Worm (Caenorhabditis elegans): ENCODE results near the gene rnr-1.
A peak's percentile ranks its signal among the peaks of the same experiment; 100 is the strongest.

rnr-1 gene

ce11 chrIII:9237626-9238025 is 9.0 kb upstream of the rnr-1 start:
- TF ChIP-seq pha-4 (tag; optimal IDR thresholded peaks at IDR 0.05), result peak; percentile 2
- TF ChIP-seq nfya-1 (tag; optimal IDR thresholded peaks at IDR 0.05; ENCODE audit: insufficient read depth), result no peak
- peak; percentile 42 for TF ChIP-seq elt-2 (tag; optimal IDR thresholded peaks at IDR 0.05)
- TF ChIP-seq pqm-1 (tag; optimal IDR thresholded peaks at IDR 0.05), result peak; percentile 11

DNA sequence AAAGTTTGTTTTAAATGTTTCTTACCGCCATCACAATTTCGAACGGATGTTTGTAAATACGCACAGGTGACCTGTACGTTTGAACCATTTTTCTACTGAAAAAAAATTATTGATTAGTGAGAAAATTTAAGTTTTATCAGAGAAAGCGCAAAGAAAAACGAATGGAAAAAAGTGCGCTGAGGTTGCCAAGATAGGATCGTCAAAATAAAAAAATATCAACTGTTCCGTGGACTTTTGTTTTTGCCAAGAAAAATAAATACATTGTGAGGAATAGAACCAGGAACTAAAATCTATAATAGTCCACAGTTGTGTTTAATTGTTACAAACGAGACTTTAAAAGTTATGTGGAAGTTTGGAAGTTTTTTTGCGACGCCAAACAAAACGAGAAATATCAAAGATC is 7.6 kb upstream of the rnr-1 start, which contains the start of gene T23G5.2:
Gene T23G5.2 (minus strand): TSS at position 101 of the 400 bp plus-strand sequence.
- TF ChIP-seq ceh-16 (tag; optimal IDR thresholded peaks at IDR 0.05) (no peak), pha-4 (tag; optimal IDR thresholded peaks at IDR 0.05) (no peak), ama-1 (optimal IDR thresholded peaks at IDR 0.05) (no peak), mml-1 (tag; optimal IDR thresholded peaks at IDR 0.05) (no peak), nhr-11 (tag; optimal IDR thresholded peaks at IDR 0.05) (no peak), lin-39 (tag; optimal IDR thresholded peaks at IDR 0.05) (no peak), aly-2 (tag; optimal IDR thresholded peaks at IDR 0.05) (no peak), daf-12 (tag; optimal IDR thresholded peaks at IDR 0.05) (no peak), jun-1 (tag; optimal IDR thresholded peaks at IDR 0.05) (no peak), ceh-28 (tag; optimal IDR thresholded peaks at IDR 0.05) (no peak), egl-27 (tag; optimal IDR thresholded peaks at IDR 0.05) (no peak), nhr-43 (tag; optimal IDR thresholded peaks at IDR 0.05; ENCODE audit: poor library complexity, severe bottlenecking) (no peak), tbx-2 (tag; optimal IDR thresholded peaks at IDR 0.05) (no peak), nhr-25 (tag; optimal IDR thresholded peaks at IDR 0.05) (no peak)

ce11 chrIII:9231173-9231572 is 2.6 kb upstream of the rnr-1 start, which contains the start of gene T23G5.3:
Gene T23G5.3, minus strand, starts transcription at chrIII:9231273.
- TF ChIP-seq egl-5 (tag; optimal IDR thresholded peaks at IDR 0.05) (no peak), unc-39 (tag; optimal IDR thresholded peaks at IDR 0.05) (no peak), lin-39 (tag; optimal IDR thresholded peaks at IDR 0.05) (no peak)

DNA sequence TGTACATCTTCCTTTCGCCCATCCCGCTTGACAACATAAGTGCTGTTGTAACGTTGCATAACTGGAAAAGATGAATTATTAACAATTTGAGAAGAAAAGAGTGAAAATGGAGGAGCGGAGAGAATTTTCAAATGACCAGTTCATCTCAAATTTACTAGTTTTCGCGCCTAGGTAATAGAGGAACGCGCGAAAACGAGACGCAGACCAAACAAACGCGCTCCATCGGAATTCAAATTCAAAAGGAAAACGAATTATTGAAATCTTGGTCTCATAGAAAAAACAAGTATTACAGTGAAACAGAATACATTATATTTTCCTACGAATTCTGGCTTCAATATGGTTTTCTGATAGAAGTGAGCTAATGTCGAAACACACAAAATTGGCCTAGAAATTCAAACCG is 408 bp downstream of the rnr-1 start:
- peak; percentile 13 for TF ChIP-seq pqm-1 (tag; optimal IDR thresholded peaks at IDR 0.05)
- no peak for TF ChIP-seq mml-1 (tag; optimal IDR thresholded peaks at IDR 0.05)
- peak; percentile 60 for TF ChIP-seq nfya-1 (tag; optimal IDR thresholded peaks at IDR 0.05; ENCODE audit: insufficient read depth)
- TF ChIP-seq nhr-237 (tag; optimal IDR thresholded peaks at IDR 0.05), result no peak
- peak; percentile 85 for TF ChIP-seq pha-4 (tag; optimal IDR thresholded peaks at IDR 0.05)
- TF ChIP-seq nhr-12 (tag; optimal IDR thresholded peaks at IDR 0.05), result no peak
- no peak for TF ChIP-seq nhr-23 (tag; optimal IDR thresholded peaks at IDR 0.05)
- peak; percentile 48 for TF ChIP-seq nhr-25 (tag; optimal IDR thresholded peaks at IDR 0.05)
- TF ChIP-seq elt-2 (tag; optimal IDR thresholded peaks at IDR 0.05), result peak; percentile 10
- no peak for TF ChIP-seq lsy-12 (tag; optimal IDR thresholded peaks at IDR 0.05)
- peak; percentile 67 for TF ChIP-seq lin-15B (tag; optimal IDR thresholded peaks at IDR 0.05)
- peak; percentile 5 for TF ChIP-seq lin-39 (tag; optimal IDR thresholded peaks at IDR 0.05)

DNA sequence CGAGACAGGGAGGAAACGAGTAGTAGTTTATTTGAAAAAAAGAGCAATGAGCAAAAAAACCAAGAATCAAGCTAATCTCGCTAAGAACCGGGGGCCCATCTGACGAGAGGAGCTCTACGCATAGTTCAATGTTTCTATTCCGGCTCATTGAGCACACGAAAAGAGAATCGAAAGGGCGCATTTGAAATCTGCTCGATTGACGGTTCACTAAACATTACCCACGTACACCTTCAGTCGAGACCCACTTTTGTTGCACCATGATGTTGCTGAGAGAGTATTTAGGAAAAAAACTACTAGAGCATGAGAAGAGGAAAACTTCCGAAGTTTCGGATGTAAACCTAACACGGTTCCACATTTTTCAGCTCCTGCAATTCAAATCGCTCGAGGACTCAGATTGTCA is 3.6 kb downstream of the rnr-1 start:
- TF ChIP-seq elt-2 (tag; optimal IDR thresholded peaks at IDR 0.05) (no peak), elt-1 (tag; optimal IDR thresholded peaks at IDR 0.05) (no peak)

ce11 chrIII:9215367-9215766 is 13.2 kb downstream of the rnr-1 start, which contains the start of gene npr-29:
Gene npr-29, minus strand, starts transcription at chrIII:9215467.
- TF ChIP-seq nfya-1 (tag; optimal IDR thresholded peaks at IDR 0.05; ENCODE audit: insufficient read depth), result no peak
- no peak for TF ChIP-seq hmg-11 (tag; optimal IDR thresholded peaks at IDR 0.05)
- TF ChIP-seq nhr-76 (tag; optimal IDR thresholded peaks at IDR 0.05), result no peak
- TF ChIP-seq unc-62 (GFP tag; optimal IDR thresholded peaks at IDR 0.05), result no peak
- TF ChIP-seq elt-1 (tag; optimal IDR thresholded peaks at IDR 0.05), result no peak
- no peak for TF ChIP-seq nhr-43 (tag; optimal IDR thresholded peaks at IDR 0.05; ENCODE audit: poor library complexity, severe bottlenecking)
- no peak for TF ChIP-seq nhr-28 (tag; optimal IDR thresholded peaks at IDR 0.05)
- no peak for TF ChIP-seq unc-39 (tag; optimal IDR thresholded peaks at IDR 0.05)
- no peak for TF ChIP-seq nhr-25 (tag; optimal IDR thresholded peaks at IDR 0.05)
- TF ChIP-seq lin-39 (tag; optimal IDR thresholded peaks at IDR 0.05), result no peak
- no peak for TF ChIP-seq ceh-82 (tag; optimal IDR thresholded peaks at IDR 0.05)
- no peak for TF ChIP-seq nhr-23 (tag; optimal IDR thresholded peaks at IDR 0.05)
- no peak for TF ChIP-seq pqm-1 (tag; optimal IDR thresholded peaks at IDR 0.05)
- no peak for TF ChIP-seq ztf-4 (tag; optimal IDR thresholded peaks at IDR 0.05)
- no peak for TF ChIP-seq zag-1 (tag; optimal IDR thresholded peaks at IDR 0.05)
- TF ChIP-seq lsy-12 (tag; optimal IDR thresholded peaks at IDR 0.05), result no peak
